Fruit fly (Drosophila melanogaster) Kc167 (cell line): ENCODE results near the gene Exo70.

Experiments used
- Myc ChIP-seq: fragments of >200 bp; optimal IDR thresholded peaks from 2 replicates; lab custom pipeline; 2017; ENCODE audit warnings: missing external identifiers
- Sin3A ChIP-seq: fragments of >200 bp; optimal IDR thresholded peaks from 2 replicates; lab custom pipeline; 2018; ENCODE audit warnings: missing external identifiers
- h ChIP-seq: fragments of >200 bp; optimal IDR thresholded peaks from 3 replicates; lab custom pipeline; 2018; ENCODE audit warnings: missing external identifiers
- insv ChIP-seq: fragments of >200 bp; optimal IDR thresholded peaks from 3 replicates; lab custom pipeline; 2018; ENCODE audit warnings: missing external identifiers
- psq ChIP-seq: fragments of >200 bp; optimal IDR thresholded peaks from 2 replicates; lab custom pipeline; 2017; ENCODE audit warnings: missing external identifiers
- ttk ChIP-seq: sonication (Bioruptor generic); optimal IDR thresholded peaks from 2 replicates; lab custom pipeline; 2017; ENCODE audit warnings: missing external identifiers

dm6 chr3L:8395630-8396168, 16.0 kb upstream of the Exo70 start, which contains the start of gene CG7120:
- no peak for TF ChIP-seq Myc (lab: Kevin White, UChicago)
- TF ChIP-seq h, result no peak
- no peak for TF ChIP-seq psq (lab: Kevin White, UChicago)
- TF ChIP-seq ttk (lab: Kevin White, UChicago), result no peak
- no peak for TF ChIP-seq insv (lab: Kevin White, UChicago)
- TF ChIP-seq Sin3A (lab: Kevin White, UChicago), result no peak
